Worm (Caenorhabditis elegans) whole organism, L2 larva: ENCODE measurements around the gene lips-11.

ENCODE experiments used
- F13H6.1 ChIP-seq: sonication (generic microtip); optimal IDR thresholded peaks from 2 replicates; lab custom pipeline; 2016; ENCODE audit warnings: missing genetic modification characterization, missing compliant biosample characterization
- R02D3.7 ChIP-seq: fragments of 150-350 bp; optimal IDR thresholded peaks from 2 replicates; lab custom pipeline; 2014; ENCODE audit warnings: missing biosample characterization, missing genetic modification characterization
- ZK546.5 ChIP-seq: sonication (generic microtip); optimal IDR thresholded peaks from 2 replicates; lab custom pipeline; 2017; ENCODE audit warnings: missing biosample characterization, missing genetic modification characterization
- aly-2 ChIP-seq: fragments of 150-350 bp; optimal IDR thresholded peaks from 2 replicates; lab custom pipeline; 2014; ENCODE audit warnings: missing biosample characterization, missing genetic modification characterization
- ama-1 ChIP-seq: fragments of 150-350 bp; optimal IDR thresholded peaks from 2 replicates; lab custom pipeline; 2018; ENCODE audit warnings: inconsistent platforms
- crh-2 ChIP-seq: sonication (generic microtip); optimal IDR thresholded peaks from 2 replicates; lab custom pipeline; 2017; ENCODE audit warnings: missing biosample characterization, missing genetic modification characterization
- egl-27 ChIP-seq: sonication (generic microtip); optimal IDR thresholded peaks from 3 replicates; lab custom pipeline; 2017; ENCODE audit warnings: missing biosample characterization, missing genetic modification reagents, missing genetic modification characterization
- lin-39 ChIP-seq: fragments of 150-350 bp; optimal IDR thresholded peaks from 2 replicates; lab custom pipeline; 2014; ENCODE audit warnings: missing biosample characterization, missing genetic modification reagents, missing genetic modification characterization
- nhr-129 ChIP-seq: fragments of 150-350 bp; optimal IDR thresholded peaks from 2 replicates; lab custom pipeline; 2014; ENCODE audit warnings: missing biosample characterization, missing genetic modification characterization
- nhr-237 ChIP-seq: fragments of 150-350 bp; optimal IDR thresholded peaks from 2 replicates; lab custom pipeline; 2014; ENCODE audit warnings: missing biosample characterization, missing genetic modification characterization
- nhr-6 ChIP-seq: fragments of 150-350 bp; optimal IDR thresholded peaks from 2 replicates; lab custom pipeline; 2014; ENCODE audit warnings: missing biosample characterization, missing genetic modification characterization
- skn-1 ChIP-seq: sonication (generic microtip); optimal IDR thresholded peaks from 2 replicates; lab custom pipeline; 2017; ENCODE audit warnings: missing biosample characterization, missing genetic modification characterization
- snpc-4 ChIP-seq: fragments of 150-350 bp; optimal IDR thresholded peaks from 2 replicates; lab custom pipeline; 2014; ENCODE audit warnings: missing biosample characterization, missing genetic modification characterization
- unc-62 ChIP-seq: fragments of 150-350 bp; optimal IDR thresholded peaks from 2 replicates; lab custom pipeline; 2014; ENCODE audit warnings: missing biosample characterization, missing genetic modification reagents, missing genetic modification characterization

- TF ChIP-seq nhr-237 (tag; lab: Kevin White, UChicago) (no peak), nhr-129 (tag; lab: Kevin White, UChicago) (no peak), F13H6.1 (no peak), ama-1 (lab: Kevin White, UChicago) (no peak), snpc-4 (no peak), crh-2 (no peak), aly-2 (tag; lab: Kevin White, UChicago) (no peak), egl-27 (no peak), unc-62 (GFP tag; lab: Kevin White, UChicago) (no peak), ZK546.5 (tag; lab: Kevin White, UChicago) (no peak), lin-39 (tag; lab: Kevin White, UChicago) (no peak), skn-1 (no peak), R02D3.7 (tag; lab: Kevin White, UChicago) (no peak), nhr-6 (no peak)
Measured at ce11 chrII:1149390-1149789, 38.6 kb upstream of the lips-11 start.
